Fruit fly (Drosophila melanogaster) whole organism, embryonic: ENCODE measurements around the gene CG3764.

ENCODE experiments used
- Asciz ChIP-seq: fragments of 200-800 bp; sonication (Bioruptor generic); optimal IDR thresholded peaks from 2 replicates; lab custom pipeline; 2017; ENCODE audit warnings: missing biosample characterization, mild to moderate bottlenecking, missing genetic modification characterization, missing genetic modification reagents
- CG1024 ChIP-seq: fragments of 200-800 bp; sonication (Bioruptor generic); IDR thresholded peaks from 2 replicates; pipeline ENCODE4 v1.3.6; 2022; ENCODE audit warnings: missing biosample characterization, missing genetic modification characterization
- CG11398 ChIP-seq: fragments of 200-800 bp; sonication (Bioruptor generic); optimal IDR thresholded peaks from 2 replicates; lab custom pipeline; 2016; ENCODE audit warnings: missing biosample characterization, missing genetic modification characterization
- CG11456 ChIP-seq: fragments of 200-800 bp; sonication (Bioruptor generic); IDR thresholded peaks from 3 replicates; pipeline ENCODE4 v1.3.6; 2022; ENCODE audit warnings: missing biosample characterization, missing genetic modification characterization
- CG1233 ChIP-seq: fragments of 200-800 bp; sonication (Bioruptor generic); optimal IDR thresholded peaks from 4 replicates; lab custom pipeline; 2018; ENCODE audit warnings: missing biosample characterization, mild to moderate bottlenecking, missing genetic modification characterization
- CG13424 ChIP-seq: fragments of 200-800 bp; sonication (Bioruptor generic); optimal IDR thresholded peaks from 2 replicates; lab custom pipeline; 2019; ENCODE audit warnings: missing biosample characterization, mild to moderate bottlenecking, missing genetic modification characterization, moderate library complexity
- CG15073 ChIP-seq: fragments of 200-800 bp; sonication (Bioruptor generic); optimal IDR thresholded peaks from 2 replicates; lab custom pipeline; 2016; ENCODE audit warnings: missing biosample characterization, missing genetic modification characterization
- CG15601 ChIP-seq: fragments of 200-800 bp; sonication (Bioruptor generic); optimal IDR thresholded peaks from 3 replicates; lab custom pipeline; 2019; ENCODE audit warnings: missing biosample characterization, mild to moderate bottlenecking, missing genetic modification characterization, moderate library complexity
- CG1603 ChIP-seq: fragments of 200-800 bp; sonication (Bioruptor generic); optimal IDR thresholded peaks from 2 replicates; lab custom pipeline; 2019; ENCODE audit warnings: missing biosample characterization, mild to moderate bottlenecking, missing genetic modification characterization, moderate library complexity
- CG16779 ChIP-seq: fragments of 200-800 bp; sonication (Bioruptor generic); IDR thresholded peaks from 2 replicates; pipeline ENCODE4 v1.3.6; 2022; ENCODE audit warnings: missing biosample characterization, missing genetic modification characterization
- CG16813 ChIP-seq: fragments of 200-800 bp; sonication (Bioruptor generic); IDR thresholded peaks from 3 replicates; pipeline ENCODE4 v1.3.6; 2022; ENCODE audit warnings: missing biosample characterization, missing genetic modification characterization; ENCODE audit not compliant: partially characterized antibody
- CG16815 ChIP-seq: fragments of 200-800 bp; sonication (Bioruptor generic); optimal IDR thresholded peaks from 3 replicates; lab custom pipeline; 2017; ENCODE audit warnings: missing biosample characterization, mild to moderate bottlenecking, missing genetic modification characterization
- CG1792 ChIP-seq: fragments of 200-800 bp; sonication (Bioruptor generic); optimal IDR thresholded peaks from 2 replicates; lab custom pipeline; 2016; ENCODE audit warnings: missing biosample characterization, missing genetic modification characterization
- CG18764 ChIP-seq: fragments of 200-800 bp; sonication (Bioruptor generic); optimal IDR thresholded peaks from 3 replicates; lab custom pipeline; 2016; ENCODE audit warnings: missing biosample characterization, missing genetic modification characterization
- CG2678 ChIP-seq: fragments of 200-800 bp; sonication (Bioruptor generic); optimal IDR thresholded peaks from 3 replicates; lab custom pipeline; 2019; ENCODE audit warnings: missing biosample characterization, mild to moderate bottlenecking, missing genetic modification characterization, moderate library complexity
- CG2712 ChIP-seq: fragments of 200-800 bp; optimal IDR thresholded peaks from 3 replicates; lab custom pipeline; 2019; ENCODE audit warnings: missing biosample characterization, mild to moderate bottlenecking, missing genetic modification characterization, moderate library complexity
- CG31365 ChIP-seq: fragments of 200-800 bp; sonication (Bioruptor generic); optimal IDR thresholded peaks from 2 replicates; lab custom pipeline; 2018; ENCODE audit warnings: missing biosample characterization, mild to moderate bottlenecking, missing genetic modification characterization
- CG3847 ChIP-seq: fragments of 200-800 bp; sonication (Bioruptor generic); IDR thresholded peaks from 2 replicates; pipeline ENCODE4 v1.3.6; 2022; ENCODE audit warnings: missing biosample characterization, missing genetic modification characterization
- CG4404 ChIP-seq: fragments of 200-800 bp; sonication (Bioruptor generic); IDR thresholded peaks from 2 replicates; pipeline ENCODE4 v1.3.6; 2022; ENCODE audit warnings: missing biosample characterization, missing genetic modification characterization
- CG4854 ChIP-seq: fragments of 200-800 bp; sonication (Bioruptor generic); optimal IDR thresholded peaks from 2 replicates; lab custom pipeline; 2016; ENCODE audit warnings: missing biosample characterization, missing genetic modification characterization, inconsistent platforms
- CG8944 ChIP-seq: fragments of 200-800 bp; sonication (Bioruptor generic); optimal IDR thresholded peaks from 3 replicates; lab custom pipeline; 2016; ENCODE audit warnings: missing biosample characterization, missing genetic modification characterization
- CoRest ChIP-seq: fragments of 200-800 bp; sonication (Bioruptor generic); optimal IDR thresholded peaks from 3 replicates; lab custom pipeline; 2018; ENCODE audit warnings: missing biosample characterization, mild to moderate bottlenecking, missing genetic modification characterization, moderate library complexity
- Dek ChIP-seq: fragments of 200-800 bp; sonication (Bioruptor generic); optimal IDR thresholded peaks from 3 replicates; lab custom pipeline; 2019; ENCODE audit warnings: missing biosample characterization, mild to moderate bottlenecking, missing genetic modification characterization, moderate library complexity
- Dfd ChIP-seq, 2 experiments: fragments of >200 bp; optimal IDR thresholded peaks; 2 replicates each; lab custom pipeline; 2017; ENCODE audit warnings: missing biosample characterization in 2 of 2, missing genetic modification characterization in 2 of 2
- E2f2 ChIP-seq: fragments of 200-800 bp; sonication (Bioruptor generic); IDR thresholded peaks from 2 replicates; pipeline ENCODE4 v1.3.6; 2022; ENCODE audit warnings: missing biosample characterization, missing genetic modification characterization
- GATAe ChIP-seq: fragments of 200-800 bp; sonication (Bioruptor generic); conservative IDR thresholded peaks from 2 replicates; pipeline ENCODE4 v1.3.6; 2022; ENCODE audit warnings: missing biosample characterization, missing genetic modification characterization
- Max ChIP-seq: fragments of 200-800 bp; sonication (Bioruptor generic); optimal IDR thresholded peaks from 2 replicates; lab custom pipeline; 2016; ENCODE audit warnings: missing biosample characterization, mild to moderate bottlenecking, missing genetic modification characterization
- Mrtf ChIP-seq: fragments of 200-800 bp; sonication (Bioruptor generic); IDR thresholded peaks from 3 replicates; pipeline ENCODE4 v1.3.6; 2022; ENCODE audit warnings: missing biosample characterization, missing genetic modification characterization
- Optix ChIP-seq: fragments of 200-800 bp; sonication (Bioruptor generic); IDR thresholded peaks from 3 replicates; pipeline ENCODE4 v1.3.6; 2022; ENCODE audit warnings: missing biosample characterization, missing genetic modification characterization
- Rx ChIP-seq: fragments of 200-800 bp; sonication (Bioruptor generic); IDR thresholded peaks from 2 replicates; pipeline ENCODE4 v1.3.6; 2022; ENCODE audit warnings: missing biosample characterization, missing genetic modification characterization
- Sry-β ChIP-seq: fragments of 200-800 bp; sonication (Bioruptor generic); optimal IDR thresholded peaks from 2 replicates; lab custom pipeline; 2018; ENCODE audit warnings: missing biosample characterization, mild to moderate bottlenecking, missing genetic modification characterization, moderate library complexity
- TFAM ChIP-seq: fragments of 200-800 bp; sonication (Bioruptor generic); optimal IDR thresholded peaks from 2 replicates; lab custom pipeline; 2017; ENCODE audit warnings: missing biosample characterization, missing genetic modification characterization, inconsistent platforms
- Xrp1 ChIP-seq: fragments of 200-800 bp; sonication (Bioruptor generic); IDR thresholded peaks from 2 replicates; pipeline ENCODE4 v1.3.6; 2022; ENCODE audit warnings: missing biosample characterization, missing genetic modification characterization
- az2 ChIP-seq: fragments of 200-800 bp; sonication (Bioruptor generic); optimal IDR thresholded peaks from 3 replicates; lab custom pipeline; 2016; ENCODE audit warnings: missing biosample characterization, missing genetic modification characterization
- br ChIP-seq: fragments of >200 bp; optimal IDR thresholded peaks from 2 replicates; lab custom pipeline; 2017
- emc ChIP-seq: fragments of 200-800 bp; sonication (Bioruptor generic); optimal IDR thresholded peaks from 2 replicates; lab custom pipeline; 2016; ENCODE audit warnings: missing biosample characterization, missing genetic modification characterization
- grn ChIP-seq: fragments of 200-800 bp; sonication (Bioruptor generic); optimal IDR thresholded peaks from 3 replicates; lab custom pipeline; 2017; ENCODE audit warnings: missing biosample characterization, missing genetic modification characterization
- gt ChIP-seq: fragments of 200-800 bp; sonication (Bioruptor generic); IDR thresholded peaks from 2 replicates; pipeline ENCODE4 v1.3.6; 2022; ENCODE audit warnings: missing biosample characterization, missing genetic modification characterization
- h ChIP-seq: fragments of >200 bp; optimal IDR thresholded peaks from 2 replicates; lab custom pipeline; 2017
- hb ChIP-seq: fragments of 200-800 bp; sonication (Bioruptor generic); IDR thresholded peaks from 3 replicates; pipeline ENCODE4 v1.3.6; 2022; ENCODE audit warnings: missing biosample characterization, missing genetic modification characterization; ENCODE audit not compliant: partially characterized antibody
- her ChIP-seq: fragments of 200-800 bp; sonication (Bioruptor generic); optimal IDR thresholded peaks from 2 replicates; lab custom pipeline; 2016; ENCODE audit warnings: missing biosample characterization, missing genetic modification characterization
- hth ChIP-seq: fragments of >200 bp; optimal IDR thresholded peaks from 2 replicates; lab custom pipeline; 2017; ENCODE audit warnings: inconsistent platforms
- jumu ChIP-seq: fragments of 200-800 bp; sonication (Bioruptor generic); optimal IDR thresholded peaks from 3 replicates; lab custom pipeline; 2016; ENCODE audit warnings: missing biosample characterization, missing genetic modification characterization
- knrl ChIP-seq: fragments of 200-800 bp; sonication (Bioruptor generic); IDR thresholded peaks from 3 replicates; pipeline ENCODE4 v1.3.6; 2022; ENCODE audit warnings: missing biosample characterization, missing genetic modification characterization; ENCODE audit not compliant: partially characterized antibody
- lbe ChIP-seq: fragments of 200-800 bp; sonication (Bioruptor generic); optimal IDR thresholded peaks from 2 replicates; lab custom pipeline; 2016; ENCODE audit warnings: missing biosample characterization, mild to moderate bottlenecking, missing genetic modification characterization
- lola ChIP-seq, 3 experiments: fragments of >200 bp in 2 of 3; fragments of 200-800 bp in 1 of 3; sonication (Bioruptor generic) in 1 of 3; optimal IDR thresholded peaks; 2 replicates each; lab custom pipeline; 2017 to 2019; ENCODE audit warnings: missing biosample characterization in 3 of 3, missing genetic modification characterization in 3 of 3, mild to moderate bottlenecking in 1 of 3, moderate library complexity in 1 of 3
- lov ChIP-seq, 2 experiments: fragments of 200-800 bp in 1 of 2; fragments of >200 bp in 1 of 2; sonication (Bioruptor generic) in 1 of 2; IDR thresholded peaks in 1 of 2; optimal IDR thresholded peaks in 1 of 2; 2 replicates in 1 of 2; 3 replicates in 1 of 2; pipeline versions ENCODE4 v1.3.6 to Lab custom; 2017 to 2022; ENCODE audit warnings: missing biosample characterization in 1 of 2, missing genetic modification characterization in 1 of 2
- sisA ChIP-seq: fragments of 200-800 bp; sonication (Bioruptor generic); IDR thresholded peaks from 2 replicates; pipeline ENCODE4 v1.3.6; 2022; ENCODE audit warnings: missing biosample characterization, missing genetic modification characterization
- slou ChIP-seq: fragments of 200-800 bp; sonication (Bioruptor generic); optimal IDR thresholded peaks from 3 replicates; lab custom pipeline; 2016; ENCODE audit warnings: missing biosample characterization, missing genetic modification characterization
- tgo ChIP-seq: fragments of 200-800 bp; sonication (Bioruptor generic); IDR thresholded peaks from 3 replicates; pipeline ENCODE4 v1.3.6; 2022; ENCODE audit warnings: missing biosample characterization, missing genetic modification characterization
- tio ChIP-seq: fragments of 200-800 bp; sonication (Bioruptor generic); optimal IDR thresholded peaks from 2 replicates; lab custom pipeline; 2017; ENCODE audit warnings: missing biosample characterization, missing genetic modification characterization, inconsistent platforms

CG3764 gene

dm6 chr3L:17004218-17004759 is 8.1 kb downstream of the CG3764 start (continued):
- TF ChIP-seq grn (GFP tag; lab: Kevin White, UChicago) (peak; percentile 49), CG13424 (peak; percentile 87), GATAe (GFP tag; lab: Robert Waterston, UW) (peak; percentile 78), Max (GFP tag; lab: Kevin White, UChicago) (peak; percentile 78), CG1233 (GFP tag; lab: Kevin White, UChicago) (peak; percentile 48), CG1024 (GFP tag; lab: Robert Waterston, UW) (peak; percentile 58; the same call in 1 of the 2 replicates), tgo (GFP tag; lab: Robert Waterston, UW) (peak; percentile 91), Optix (GFP tag; lab: Robert Waterston, UW) (peak; percentile 81), CG11398 (GFP tag; lab: Kevin White, UChicago) (peak; percentile 87), CG15601 (tag; lab: Kevin White, UChicago) (peak; percentile 54), tio (GFP tag; lab: Kevin White, UChicago) (peak; percentile 86), CG11456 (peak; percentile 71), CG18764 (GFP tag; lab: Kevin White, UChicago) (peak; percentile 75), CG3847 (peak; percentile 88), lov (optimal IDR thresholded peaks at IDR 0.05; lab: Kevin White, UChicago) (no peak), lov (GFP tag; IDR thresholded peaks at IDR 0.05; lab: Robert Waterston, UW) (no peak; the same call in 2 of the 3 replicates), CG15073 (GFP tag; lab: Kevin White, UChicago) (peak; percentile 35), Xrp1 (GFP tag; lab: Robert Waterston, UW) (peak; percentile 78), Dfd (GFP tag; optimal IDR thresholded peaks at IDR 0.05; lab: Kevin White, UChicago) (no peak), her (GFP tag; lab: Kevin White, UChicago) (peak; percentile 87), emc (peak; percentile 90), Mrtf (no peak; the same call in 1 of the 3 replicates), lbe (no peak), knrl (GFP tag; lab: Robert Waterston, UW) (no peak), Asciz (GFP tag; lab: Kevin White, UChicago) (peak; percentile 80), CG4404 (GFP tag; lab: Robert Waterston, UW) (peak; percentile 74), CG1792 (peak; percentile 87), gt (peak; percentile 29; the same call in 1 of the 2 replicates), CoRest (tag; lab: Kevin White, UChicago) (peak; percentile 94), slou (GFP tag; lab: Kevin White, UChicago) (peak; percentile 73), hb (GFP tag; lab: Robert Waterston, UW) (no peak), E2f2 (GFP tag; lab: Robert Waterston, UW) (peak; percentile 62), TFAM (GFP tag; lab: Kevin White, UChicago) (no peak), az2 (GFP tag; lab: Kevin White, UChicago) (peak; percentile 82), CG16813 (GFP tag; lab: Robert Waterston, UW) (no peak), sisA (peak; percentile 88), h (lab: Kevin White, UChicago) (no peak), Dek (tag; lab: Kevin White, UChicago) (peak; percentile 88), CG2712 (peak; percentile 88), lola (GFP tag; optimal IDR thresholded peaks at IDR 0.05; lab: Kevin White, UChicago) (peak in 1 of 3 experiments; percentile 61), CG8944 (GFP tag; lab: Kevin White, UChicago) (peak; percentile 86), CG1603 (peak; percentile 71), Rx (GFP tag; lab: Robert Waterston, UW) (peak; percentile 80), CG2678 (peak; percentile 88), Sry-β (GFP tag; lab: Kevin White, UChicago) (no peak), hth (lab: Kevin White, UChicago) (no peak), br (lab: Kevin White, UChicago) (no peak), jumu (GFP tag; lab: Kevin White, UChicago) (peak; percentile 90), CG16779 (GFP tag; lab: Robert Waterston, UW) (no peak; the same call in 1 of the 2 replicates), CG16815 (GFP tag; lab: Kevin White, UChicago) (peak; percentile 73), CG4854 (GFP tag; lab: Kevin White, UChicago) (peak; percentile 81), CG31365 (tag; lab: Kevin White, UChicago) (no peak)
